Fruit fly (Drosophila melanogaster) whole organism, prepupa: ENCODE results near the gene RhoGAP71E.

Source experiments
- Blimp-1 ChIP-seq: fragments of 200-800 bp; sonication (Bioruptor generic); optimal IDR thresholded peaks from 3 replicates; lab custom pipeline; 2017; ENCODE audit warnings: missing biosample characterization, missing genetic modification characterization, mild to moderate bottlenecking, moderate library complexity, missing genetic modification reagents
- CG10631 ChIP-seq: fragments of 200-800 bp; sonication (Bioruptor generic); optimal IDR thresholded peaks from 2 replicates; lab custom pipeline; 2016; ENCODE audit warnings: missing biosample characterization, missing genetic modification characterization
- CG10669 ChIP-seq: fragments of 200-800 bp; sonication (Bioruptor generic); optimal IDR thresholded peaks from 3 replicates; lab custom pipeline; 2018; ENCODE audit warnings: missing biosample characterization, mild to moderate bottlenecking, missing genetic modification characterization, moderate library complexity
- CG11294 ChIP-seq: fragments of 200-800 bp; sonication (Bioruptor generic); IDR thresholded peaks from 2 replicates; pipeline ENCODE4 v1.3.6; 2022; ENCODE audit warnings: missing biosample characterization, missing genetic modification characterization
- CG3032 ChIP-seq: fragments of 200-800 bp; optimal IDR thresholded peaks from 2 replicates; lab custom pipeline; 2019; ENCODE audit warnings: missing biosample characterization, mild to moderate bottlenecking, missing genetic modification characterization, moderate library complexity
- CG31627 ChIP-seq: fragments of 200-800 bp; sonication (Bioruptor generic); optimal IDR thresholded peaks from 3 replicates; lab custom pipeline; 2016; ENCODE audit warnings: missing biosample characterization, missing genetic modification characterization
- CG32006 ChIP-seq: fragments of 200-800 bp; sonication (Bioruptor generic); optimal IDR thresholded peaks from 3 replicates; lab custom pipeline; 2017; ENCODE audit warnings: missing biosample characterization, mild to moderate bottlenecking, missing genetic modification characterization
- CG6792 ChIP-seq: fragments of 200-800 bp; sonication (Bioruptor generic); optimal IDR thresholded peaks from 3 replicates; lab custom pipeline; 2016; ENCODE audit warnings: missing biosample characterization, missing genetic modification characterization
- CG6808 ChIP-seq: fragments of 200-800 bp; sonication (Bioruptor generic); optimal IDR thresholded peaks from 3 replicates; lab custom pipeline; 2017; ENCODE audit warnings: missing biosample characterization, missing genetic modification characterization, mild to moderate bottlenecking, moderate library complexity, missing genetic modification reagents
- CG6854 ChIP-seq: fragments of 200-800 bp; sonication (Bioruptor generic); optimal IDR thresholded peaks from 2 replicates; lab custom pipeline; 2017; ENCODE audit warnings: missing biosample characterization, mild to moderate bottlenecking, missing genetic modification characterization
- CG8119 ChIP-seq: fragments of 200-800 bp; sonication (Bioruptor generic); IDR thresholded peaks from 3 replicates; pipeline ENCODE4 v1.3.6; 2022; ENCODE audit warnings: missing biosample characterization, missing genetic modification characterization
- CG9139 ChIP-seq: fragments of 200-800 bp; sonication (Bioruptor generic); optimal IDR thresholded peaks from 3 replicates; lab custom pipeline; 2017; ENCODE audit warnings: missing biosample characterization, mild to moderate bottlenecking, missing genetic modification characterization
- Eip75B ChIP-seq: fragments of 200-800 bp; sonication (Bioruptor generic); optimal IDR thresholded peaks from 3 replicates; lab custom pipeline; 2016; ENCODE audit warnings: missing biosample characterization, missing genetic modification characterization
- Eip78C ChIP-seq: fragments of 200-800 bp; sonication (Bioruptor generic); peaks from one replicate; lab custom pipeline; 2016; ENCODE audit warnings: missing biosample characterization, missing genetic modification characterization
- Eip93F ChIP-seq: fragments of 200-800 bp; sonication (Bioruptor generic); optimal IDR thresholded peaks from 2 replicates; lab custom pipeline; 2016; ENCODE audit warnings: missing biosample characterization, mild to moderate bottlenecking, missing genetic modification characterization
- Ets96B ChIP-seq: fragments of 200-800 bp; optimal IDR thresholded peaks from 2 replicates; lab custom pipeline; 2019; ENCODE audit warnings: missing biosample characterization, mild to moderate bottlenecking, missing genetic modification characterization, moderate library complexity
- Hr39 ChIP-seq: fragments of 200-800 bp; sonication (Bioruptor generic); optimal IDR thresholded peaks from 2 replicates; lab custom pipeline; 2016; ENCODE audit warnings: missing biosample characterization, missing genetic modification characterization
- OdsH ChIP-seq: fragments of 200-800 bp; sonication (Bioruptor generic); optimal IDR thresholded peaks from 3 replicates; lab custom pipeline; 2016; ENCODE audit warnings: missing biosample characterization, missing genetic modification characterization
- Smox ChIP-seq: fragments of 200-800 bp; sonication (Bioruptor generic); optimal IDR thresholded peaks from 3 replicates; lab custom pipeline; 2016; ENCODE audit warnings: missing biosample characterization, missing genetic modification characterization
- Sox102F ChIP-seq: fragments of 200-800 bp; sonication (Bioruptor generic); optimal IDR thresholded peaks from 2 replicates; lab custom pipeline; 2016; ENCODE audit warnings: missing biosample characterization, mild to moderate bottlenecking, missing genetic modification characterization
- Sox14 ChIP-seq: fragments of 200-800 bp; sonication (Bioruptor generic); optimal IDR thresholded peaks from 3 replicates; lab custom pipeline; 2016; ENCODE audit warnings: missing biosample characterization, missing genetic modification characterization
- Sox15 ChIP-seq: fragments of 200-800 bp; sonication (Bioruptor generic); optimal IDR thresholded peaks from 3 replicates; lab custom pipeline; 2016; ENCODE audit warnings: missing biosample characterization, missing genetic modification characterization
- achi ChIP-seq: fragments of 200-800 bp; sonication (Bioruptor generic); optimal IDR thresholded peaks from 3 replicates; lab custom pipeline; 2016; ENCODE audit warnings: missing biosample characterization, missing genetic modification characterization
- acj6 ChIP-seq: fragments of 200-800 bp; sonication (Bioruptor generic); optimal IDR thresholded peaks from 3 replicates; lab custom pipeline; 2016; ENCODE audit warnings: missing biosample characterization, missing genetic modification characterization
- cyc ChIP-seq: fragments of 200-800 bp; sonication (Bioruptor generic); optimal IDR thresholded peaks from 3 replicates; lab custom pipeline; 2016; ENCODE audit warnings: missing biosample characterization, missing genetic modification characterization
- dac ChIP-seq: fragments of 200-800 bp; sonication (Bioruptor generic); optimal IDR thresholded peaks from 2 replicates; lab custom pipeline; 2017; ENCODE audit warnings: missing biosample characterization, mild to moderate bottlenecking, missing genetic modification characterization
- esn ChIP-seq: fragments of 200-800 bp; sonication (Bioruptor generic); optimal IDR thresholded peaks from 2 replicates; lab custom pipeline; 2016; ENCODE audit warnings: missing biosample characterization, mild to moderate bottlenecking, missing genetic modification characterization, moderate library complexity
- fd59A ChIP-seq: fragments of 200-800 bp; sonication (Bioruptor generic); optimal IDR thresholded peaks from 2 replicates; lab custom pipeline; 2017; ENCODE audit warnings: missing biosample characterization, mild to moderate bottlenecking, missing genetic modification characterization, missing genetic modification reagents
- fkh ChIP-seq: fragments of 200-800 bp; sonication (Bioruptor generic); optimal IDR thresholded peaks from 3 replicates; lab custom pipeline; 2017; ENCODE audit warnings: missing biosample characterization, mild to moderate bottlenecking, missing genetic modification characterization, moderate library complexity
- lz ChIP-seq: fragments of 200-800 bp; sonication (Bioruptor generic); optimal IDR thresholded peaks from 3 replicates; lab custom pipeline; 2016; ENCODE audit warnings: missing biosample characterization, missing genetic modification characterization
- net ChIP-seq: fragments of 200-800 bp; sonication (Bioruptor generic); optimal IDR thresholded peaks from 3 replicates; lab custom pipeline; 2016; ENCODE audit warnings: missing biosample characterization, missing genetic modification characterization
- pdm3 ChIP-seq: fragments of 200-800 bp; sonication (Bioruptor generic); optimal IDR thresholded peaks from 3 replicates; lab custom pipeline; 2016; ENCODE audit warnings: missing biosample characterization, missing genetic modification characterization
- ss ChIP-seq, 2 experiments: fragments of 200-800 bp; sonication (Bioruptor generic); optimal IDR thresholded peaks; 2 replicates in 1 of 2; 3 replicates in 1 of 2; lab custom pipeline; 2017 to 2018; ENCODE audit warnings: mild to moderate bottlenecking in 2 of 2, missing biosample characterization in 2 of 2, missing genetic modification characterization in 2 of 2, moderate library complexity in 1 of 2
- svp ChIP-seq: fragments of 200-800 bp; sonication (Bioruptor generic); peaks from one replicate; lab custom pipeline; 2016; ENCODE audit warnings: missing biosample characterization, missing genetic modification characterization
- topi ChIP-seq: fragments of 200-800 bp; sonication (Bioruptor generic); optimal IDR thresholded peaks from 3 replicates; lab custom pipeline; 2016; ENCODE audit warnings: missing biosample characterization, missing genetic modification characterization
- vri ChIP-seq: fragments of 200-800 bp; sonication (Bioruptor generic); optimal IDR thresholded peaks from 3 replicates; lab custom pipeline; 2016; ENCODE audit warnings: missing biosample characterization, mild to moderate bottlenecking, missing genetic modification characterization

The RhoGAP71E gene

DNA sequence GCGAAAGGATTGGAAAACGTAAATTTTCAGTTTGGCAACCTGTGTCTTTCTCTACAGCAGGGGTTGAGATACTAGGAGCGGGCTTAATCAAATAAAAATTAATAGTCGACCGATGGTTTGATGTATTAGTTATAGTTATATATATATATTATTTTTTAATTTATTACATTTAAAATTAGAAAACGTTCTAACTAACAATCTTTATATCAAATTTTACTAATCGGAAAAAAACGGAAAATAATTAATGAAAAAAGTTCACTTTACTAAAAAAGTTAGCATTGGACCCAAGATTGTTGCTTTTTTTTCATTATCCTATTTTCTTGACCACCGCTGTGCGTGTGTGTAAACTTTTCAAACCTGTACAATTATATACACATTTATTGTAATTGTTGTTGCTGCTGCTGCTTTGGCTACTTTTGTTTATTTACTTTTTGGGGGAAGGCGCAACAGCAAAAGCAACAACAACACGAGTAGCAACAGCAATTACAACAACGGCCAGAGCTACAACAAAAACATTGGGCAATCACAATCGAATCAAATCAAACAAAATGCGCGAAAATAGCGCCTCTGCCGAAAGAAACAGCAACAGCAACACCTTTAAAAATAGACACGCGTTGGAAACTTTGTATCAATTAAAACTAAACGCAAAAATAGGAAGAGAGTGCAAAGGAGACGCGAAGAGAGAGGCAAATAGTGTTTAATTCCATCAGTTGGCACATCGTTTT, 4.0 kb downstream of the RhoGAP71E start (continued):
- TF ChIP-seq Smox (GFP tag; lab: Kevin White, UChicago) (no peak), CG11294 (GFP tag; lab: Robert Waterston, UW) (peak; percentile 42; the same call in 1 of the 2 replicates), OdsH (peak; percentile 40), ss (GFP tag; optimal IDR thresholded peaks at IDR 0.05; lab: Kevin White, UChicago) (no peak), CG6854 (GFP tag; lab: Kevin White, UChicago) (no peak), CG9139 (GFP tag; lab: Kevin White, UChicago) (no peak), CG8119 (GFP tag; lab: Robert Waterston, UW) (peak; percentile 88), dac (GFP tag; lab: Kevin White, UChicago) (no peak)

DNA sequence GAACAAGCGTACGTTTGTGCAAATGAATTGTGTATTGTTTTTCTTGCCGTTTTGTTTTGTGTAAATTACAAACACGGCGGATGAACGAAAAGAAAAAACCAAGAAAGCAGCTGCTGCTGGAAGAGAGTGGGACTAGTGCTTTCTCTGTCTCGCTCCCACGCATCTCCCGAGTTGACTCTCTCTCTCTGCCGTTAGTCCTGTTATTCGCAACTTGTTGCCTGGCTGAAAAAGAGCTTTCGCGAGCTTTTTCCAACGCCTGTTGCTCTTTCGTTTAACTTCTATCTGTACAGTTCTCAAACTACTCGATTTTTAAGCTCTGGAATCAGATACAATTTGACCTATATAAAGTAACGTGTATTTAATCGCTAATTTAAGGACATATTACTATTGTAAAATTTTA, 4.7 kb downstream of the RhoGAP71E start:
- TF ChIP-seq Ets96B (tag; lab: Kevin White, UChicago) = no peak
- peak; percentile 42 for TF ChIP-seq Eip78C (GFP tag; lab: Kevin White, UChicago)

DNA sequence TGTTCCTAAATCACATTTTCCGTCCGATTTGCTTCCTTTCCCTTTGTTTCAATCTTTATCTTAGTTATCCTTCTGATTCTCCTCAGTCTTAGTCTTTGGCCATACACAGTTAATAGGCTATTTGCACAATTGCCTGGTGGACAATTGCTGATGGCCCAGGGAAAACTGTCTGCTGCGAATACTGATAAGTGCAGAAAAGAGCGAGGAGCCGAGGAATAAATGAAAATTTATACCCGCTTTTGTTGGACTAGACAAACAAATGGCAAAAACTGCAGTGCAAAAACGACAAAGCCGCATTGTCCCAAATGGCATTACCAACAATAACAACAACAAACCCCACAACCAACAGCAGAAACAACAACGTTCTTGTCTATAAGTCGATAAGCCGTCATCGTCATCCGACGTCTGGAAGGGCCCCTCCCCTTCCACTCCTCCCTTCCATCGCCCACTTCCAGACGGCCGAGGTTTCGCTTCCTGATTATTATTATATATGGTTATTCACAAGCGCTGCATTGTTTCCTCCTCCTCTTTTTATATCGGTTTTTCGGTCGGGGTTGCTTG, 5.5 kb downstream of the RhoGAP71E start:
- TF ChIP-seq CG6792 (GFP tag; lab: Kevin White, UChicago) (no peak), svp (GFP tag; lab: Kevin White, UChicago) (peak; percentile 67), Sox14 (peak; percentile 69), Eip93F (GFP tag; lab: Kevin White, UChicago) (peak; percentile 32), Eip78C (GFP tag; lab: Kevin White, UChicago) (peak; percentile 2)

DNA sequence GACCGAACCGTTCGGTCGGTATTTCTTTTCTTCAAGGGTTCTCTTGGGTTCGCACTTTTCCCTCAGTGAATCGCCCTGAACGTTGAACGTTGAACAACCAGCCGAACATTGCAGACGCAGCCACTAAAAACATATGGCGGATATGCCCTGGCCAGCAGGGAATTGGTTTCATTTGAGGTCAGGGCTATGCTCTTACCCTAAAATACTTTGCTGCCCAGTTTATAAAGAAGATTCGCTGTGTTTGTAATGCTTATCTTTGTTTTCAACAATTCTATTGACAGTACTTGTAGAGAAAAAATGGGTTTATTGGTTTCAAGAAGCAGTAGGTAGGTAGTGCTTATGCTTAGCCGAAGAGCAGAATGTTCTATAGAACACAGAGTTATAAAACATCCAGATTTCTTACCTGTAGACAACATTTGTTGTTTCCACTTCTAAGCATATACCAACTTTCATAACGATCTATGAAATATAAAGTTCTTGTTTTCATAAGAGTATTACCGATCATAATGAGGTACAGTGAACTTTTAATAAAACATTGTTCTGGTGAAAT, 6.6 kb downstream of the RhoGAP71E start:
- peak; percentile 30 for TF ChIP-seq fkh (GFP tag; lab: Kevin White, UChicago)
- TF ChIP-seq pdm3 = peak; percentile 4
- TF ChIP-seq Sox102F (GFP tag; lab: Kevin White, UChicago) = no peak
- TF ChIP-seq OdsH = peak; percentile 7
- peak; percentile 2 for TF ChIP-seq topi (GFP tag; lab: Kevin White, UChicago)
- peak; percentile 9 for TF ChIP-seq Hr39 (GFP tag; lab: Kevin White, UChicago)
- TF ChIP-seq CG10631 (GFP tag; lab: Kevin White, UChicago) = peak; percentile 39
- peak; percentile 7 for TF ChIP-seq Ets96B (tag; lab: Kevin White, UChicago)
- peak; percentile 21 for TF ChIP-seq CG3032 (tag; lab: Kevin White, UChicago)
- no peak for TF ChIP-seq ss (GFP tag; optimal IDR thresholded peaks at IDR 0.05; lab: Kevin White, UChicago)
- peak; percentile 6 for TF ChIP-seq lz (GFP tag; lab: Kevin White, UChicago)
- peak; percentile 39 for TF ChIP-seq CG32006 (GFP tag; lab: Kevin White, UChicago)
- TF ChIP-seq Blimp-1 (GFP tag; lab: Kevin White, UChicago) = no peak
- peak; percentile 30 for TF ChIP-seq net
- peak; percentile 6 for TF ChIP-seq CG31627
- TF ChIP-seq cyc (GFP tag; lab: Kevin White, UChicago) = peak; percentile 23
- no peak for TF ChIP-seq CG6854 (GFP tag; lab: Kevin White, UChicago)
- no peak for TF ChIP-seq vri (GFP tag; lab: Kevin White, UChicago)
- TF ChIP-seq acj6 (GFP tag; lab: Kevin White, UChicago) = peak; percentile 15
- no peak for TF ChIP-seq Eip75B
- TF ChIP-seq achi (GFP tag; lab: Kevin White, UChicago) = peak; percentile 12
- TF ChIP-seq CG10669 (GFP tag; lab: Kevin White, UChicago) = peak; percentile 12
- peak; percentile 69 for TF ChIP-seq Eip78C (GFP tag; lab: Kevin White, UChicago)
- TF ChIP-seq esn = peak; percentile 8
- TF ChIP-seq Sox15 = no peak
- TF ChIP-seq CG6808 (GFP tag; lab: Kevin White, UChicago) = peak; percentile 40
- peak; percentile 1 for TF ChIP-seq fd59A (GFP tag; lab: Kevin White, UChicago)
